Fruit fly (Drosophila melanogaster) S2 (cell line): ENCODE data around the gene kon.

Experiments used
- CG8478 ChIP-seq: fragments of >200 bp; optimal IDR thresholded peaks from 2 replicates; lab custom pipeline; 2018
- CTCF ChIP-seq, 2 experiments: fragments of >200 bp; optimal IDR thresholded peaks; 2 replicates each; lab custom pipeline; 2018

- TF ChIP-seq CG8478 (no peak), CTCF (optimal IDR thresholded peaks at IDR 0.05; lab: Kevin White, UChicago) (no peak)
These were observed 39.7 kb downstream of the kon start for dm6 chr2L:18464116-18464530.
